Worm (Caenorhabditis elegans): ENCODE data around the gene Y15E3A.5.

- TF ChIP-seq ceh-6 (GFP tag; optimal IDR thresholded peaks at IDR 0.05) (no peak), pha-4 (tag; optimal IDR thresholded peaks at IDR 0.05) (no peak), nhr-11 (tag; optimal IDR thresholded peaks at IDR 0.05) (no peak), mec-3 (tag; optimal IDR thresholded peaks at IDR 0.05; ENCODE audit: borderline replicate concordance) (no peak), rnt-1 (tag; optimal IDR thresholded peaks at IDR 0.05) (no peak), nfya-1 (tag; optimal IDR thresholded peaks at IDR 0.05) (no peak), ceh-45 (GFP tag; IDR thresholded peaks at IDR 0.05) (no peak)
These were observed 14.6 kb downstream of the Y15E3A.5 start, which contains the start of gene nfki-1 for ce11 chrX:15354938-15355337.
